Worm (Caenorhabditis elegans): Measurements from ENCODE around the gene idpp-13.

ce11 chrIII:954553-954952, 37.8 kb upstream of the idpp-13 start, which contains the start of the genes T12B5.15 and T12B5.14:
- TF ChIP-seq nhr-10 (tag; optimal IDR thresholded peaks at IDR 0.05) = no peak
- TF ChIP-seq lin-11 (tag; optimal IDR thresholded peaks at IDR 0.05) = no peak
- TF ChIP-seq nhr-6 (tag; optimal IDR thresholded peaks at IDR 0.05) = no peak
- no peak for TF ChIP-seq lsy-2 (tag; optimal IDR thresholded peaks at IDR 0.05)
- TF ChIP-seq unc-62 (GFP tag; optimal IDR thresholded peaks at IDR 0.05) = no peak
- TF ChIP-seq ama-1 (optimal IDR thresholded peaks at IDR 0.05) = no peak
- TF ChIP-seq R02D3.7 (tag; optimal IDR thresholded peaks at IDR 0.05) = no peak
- no peak for TF ChIP-seq fos-1 (tag; optimal IDR thresholded peaks at IDR 0.05)
- no peak for TF ChIP-seq ztf-1 (GFP tag; conservative IDR thresholded peaks at IDR 0.05)
